Worm (Caenorhabditis elegans) whole organism, L2 larva: ENCODE data around the gene T10D4.14.
"Not testable (repeated sequence)": the region's sequence is repeated elsewhere in the genome, so short reads cannot be mapped to it uniquely, and the experiment has no call there.

Experiments
- C34F6.9 ChIP-seq: fragments of 150-350 bp; optimal IDR thresholded peaks from 2 replicates; lab custom pipeline; 2014; ENCODE audit warnings: missing biosample characterization, missing genetic modification characterization
- F13H6.1 ChIP-seq: sonication (generic microtip); optimal IDR thresholded peaks from 2 replicates; lab custom pipeline; 2016; ENCODE audit warnings: missing genetic modification characterization, missing compliant biosample characterization
- R02D3.7 ChIP-seq: fragments of 150-350 bp; optimal IDR thresholded peaks from 2 replicates; lab custom pipeline; 2014; ENCODE audit warnings: missing biosample characterization, missing genetic modification characterization
- Y55F3AM.14 ChIP-seq: fragments of 200-800 bp; sonication (Bioruptor generic); optimal IDR thresholded peaks from 2 replicates; lab custom pipeline; 2018; ENCODE audit warnings: mild to moderate bottlenecking, missing genetic modification characterization, missing compliant biosample characterization
- alr-1 ChIP-seq: fragments of 150-350 bp; optimal IDR thresholded peaks from 2 replicates; lab custom pipeline; 2014; ENCODE audit warnings: missing biosample characterization, missing genetic modification characterization
- aly-2 ChIP-seq: fragments of 150-350 bp; optimal IDR thresholded peaks from 2 replicates; lab custom pipeline; 2014; ENCODE audit warnings: missing biosample characterization, missing genetic modification characterization
- ama-1 ChIP-seq: fragments of 150-350 bp; optimal IDR thresholded peaks from 2 replicates; lab custom pipeline; 2018; ENCODE audit warnings: inconsistent platforms
- blmp-1 ChIP-seq: sonication (generic microtip); optimal IDR thresholded peaks from 2 replicates; lab custom pipeline; 2017; ENCODE audit warnings: missing genetic modification characterization, mild to moderate bottlenecking, missing compliant biosample characterization, antibody characterized with exemption, moderate library complexity; ENCODE audit not compliant: insufficient read depth
- ceh-16 ChIP-seq: fragments of 150-350 bp; optimal IDR thresholded peaks from 2 replicates; lab custom pipeline; 2014; ENCODE audit warnings: missing biosample characterization, missing genetic modification characterization
- crh-2 ChIP-seq: sonication (generic microtip); optimal IDR thresholded peaks from 2 replicates; lab custom pipeline; 2017; ENCODE audit warnings: missing biosample characterization, missing genetic modification characterization
- egl-27 ChIP-seq: sonication (generic microtip); optimal IDR thresholded peaks from 3 replicates; lab custom pipeline; 2017; ENCODE audit warnings: missing biosample characterization, missing genetic modification reagents, missing genetic modification characterization
- elt-3 ChIP-seq: sonication (generic microtip); optimal IDR thresholded peaks from 2 replicates; lab custom pipeline; 2017; ENCODE audit warnings: missing biosample characterization, missing genetic modification characterization
- lin-39 ChIP-seq: fragments of 150-350 bp; optimal IDR thresholded peaks from 2 replicates; lab custom pipeline; 2014; ENCODE audit warnings: missing biosample characterization, missing genetic modification reagents, missing genetic modification characterization
- lsy-2 ChIP-seq, 2 experiments: fragments of 150-350 bp in 1 of 2; sonication (generic microtip) in 1 of 2; optimal IDR thresholded peaks; 2 replicates each; lab custom pipeline; 2014 to 2017; ENCODE audit warnings: missing biosample characterization in 2 of 2, missing genetic modification characterization in 2 of 2
- mab-5 ChIP-seq: fragments of 150-350 bp; optimal IDR thresholded peaks from 2 replicates; lab custom pipeline; 2014; ENCODE audit warnings: missing biosample characterization, missing genetic modification characterization
- mbf-1 ChIP-seq: sonication (generic microtip); optimal IDR thresholded peaks from 2 replicates; lab custom pipeline; 2017; ENCODE audit warnings: missing biosample characterization, missing genetic modification characterization
- nhr-10 ChIP-seq: sonication (generic microtip); optimal IDR thresholded peaks from 2 replicates; lab custom pipeline; 2017; ENCODE audit warnings: missing biosample characterization, missing genetic modification characterization
- nhr-11 ChIP-seq: fragments of 150-350 bp; optimal IDR thresholded peaks from 2 replicates; lab custom pipeline; 2014; ENCODE audit warnings: missing biosample characterization, missing genetic modification characterization
- nhr-12 ChIP-seq: fragments of 150-350 bp; optimal IDR thresholded peaks from 2 replicates; lab custom pipeline; 2014; ENCODE audit warnings: missing biosample characterization, missing genetic modification characterization
- nhr-129 ChIP-seq: fragments of 150-350 bp; optimal IDR thresholded peaks from 2 replicates; lab custom pipeline; 2014; ENCODE audit warnings: missing biosample characterization, missing genetic modification characterization
- nhr-23 ChIP-seq: fragments of 150-350 bp; optimal IDR thresholded peaks from 2 replicates; lab custom pipeline; 2014; ENCODE audit warnings: missing biosample characterization, missing genetic modification reagents, missing genetic modification characterization
- nhr-237 ChIP-seq: fragments of 150-350 bp; optimal IDR thresholded peaks from 2 replicates; lab custom pipeline; 2014; ENCODE audit warnings: missing biosample characterization, missing genetic modification characterization
- nhr-25 ChIP-seq: fragments of 150-350 bp; sonication (generic microtip); optimal IDR thresholded peaks from 3 replicates; lab custom pipeline; 2014; ENCODE audit warnings: missing biosample characterization, missing genetic modification characterization
- nhr-6 ChIP-seq: fragments of 150-350 bp; optimal IDR thresholded peaks from 2 replicates; lab custom pipeline; 2014; ENCODE audit warnings: missing biosample characterization, missing genetic modification characterization
- nhr-77 ChIP-seq: fragments of 150-350 bp; optimal IDR thresholded peaks from 2 replicates; lab custom pipeline; 2014; ENCODE audit warnings: missing biosample characterization, missing genetic modification characterization
- peb-1 ChIP-seq: fragments of 150-350 bp; optimal IDR thresholded peaks from 2 replicates; lab custom pipeline; 2014; ENCODE audit warnings: missing biosample characterization, missing genetic modification characterization
- sem-4 ChIP-seq: fragments of 150-350 bp; optimal IDR thresholded peaks from 2 replicates; lab custom pipeline; 2014; ENCODE audit warnings: missing biosample characterization, missing genetic modification reagents, missing genetic modification characterization
- skn-1 ChIP-seq: sonication (generic microtip); optimal IDR thresholded peaks from 2 replicates; lab custom pipeline; 2017; ENCODE audit warnings: missing biosample characterization, missing genetic modification characterization
- sma-9 ChIP-seq, 2 experiments: fragments of 150-350 bp in 1 of 2; sonication (generic microtip) in 1 of 2; optimal IDR thresholded peaks; 2 replicates each; lab custom pipeline; 2014 to 2016; ENCODE audit warnings: missing genetic modification characterization in 2 of 2, mild to moderate bottlenecking in 1 of 2, missing biosample characterization in 1 of 2, missing compliant biosample characterization in 1 of 2, missing genetic modification reagents in 1 of 2, moderate library complexity in 1 of 2
- unc-39 ChIP-seq: fragments of 150-350 bp; optimal IDR thresholded peaks from 2 replicates; lab custom pipeline; 2014; ENCODE audit warnings: missing biosample characterization, missing genetic modification characterization
- unc-55 ChIP-seq: fragments of 150-350 bp; sonication (generic microtip); optimal IDR thresholded peaks from 3 replicates; lab custom pipeline; 2014; ENCODE audit warnings: missing biosample characterization, missing genetic modification reagents, missing genetic modification characterization
- unc-62 ChIP-seq: fragments of 150-350 bp; optimal IDR thresholded peaks from 2 replicates; lab custom pipeline; 2014; ENCODE audit warnings: missing biosample characterization, missing genetic modification reagents, missing genetic modification characterization
- ztf-1 ChIP-seq: fragments of 200-800 bp; sonication (Bioruptor generic); conservative IDR thresholded peaks from 2 replicates; pipeline ENCODE4 v1.3.6; 2022; ENCODE audit warnings: missing genetic modification characterization, missing compliant biosample characterization
- ztf-11 ChIP-seq: sonication (generic microtip); optimal IDR thresholded peaks from 2 replicates; lab custom pipeline; 2017; ENCODE audit warnings: missing biosample characterization, missing genetic modification characterization
- ztf-4 ChIP-seq: fragments of 150-350 bp; optimal IDR thresholded peaks from 2 replicates; lab custom pipeline; 2014; ENCODE audit warnings: missing biosample characterization, missing genetic modification characterization

T10D4.14 gene

DNA sequence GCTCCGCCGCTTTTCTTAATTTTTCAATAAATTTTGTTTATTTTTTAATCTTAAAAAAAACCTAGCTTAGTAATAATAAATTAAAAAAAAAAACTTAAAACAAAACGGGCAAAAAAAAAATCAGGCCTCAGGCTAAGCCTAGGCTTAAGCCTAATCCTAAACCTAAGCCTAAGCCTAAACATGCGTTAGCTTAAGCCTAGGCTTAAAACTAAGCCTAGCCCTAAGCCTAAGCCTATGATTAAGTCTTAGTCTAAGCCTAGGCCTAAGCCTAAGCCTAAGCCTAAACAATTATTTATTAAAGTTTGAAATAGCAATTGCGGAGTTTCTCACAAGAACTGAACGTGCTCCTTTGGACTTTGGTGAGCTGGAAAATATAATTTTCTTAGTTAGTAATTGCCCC, 16.2 kb downstream of the T10D4.14 start:
- no peak for TF ChIP-seq nhr-10 (tag; lab: Kevin White, UChicago)
- TF ChIP-seq blmp-1 (tag; lab: Kevin White, UChicago), result no peak
- no peak for TF ChIP-seq aly-2 (tag; lab: Kevin White, UChicago)
- no peak for TF ChIP-seq ztf-11
- TF ChIP-seq mbf-1 (tag; lab: Kevin White, UChicago), result no peak

DNA sequence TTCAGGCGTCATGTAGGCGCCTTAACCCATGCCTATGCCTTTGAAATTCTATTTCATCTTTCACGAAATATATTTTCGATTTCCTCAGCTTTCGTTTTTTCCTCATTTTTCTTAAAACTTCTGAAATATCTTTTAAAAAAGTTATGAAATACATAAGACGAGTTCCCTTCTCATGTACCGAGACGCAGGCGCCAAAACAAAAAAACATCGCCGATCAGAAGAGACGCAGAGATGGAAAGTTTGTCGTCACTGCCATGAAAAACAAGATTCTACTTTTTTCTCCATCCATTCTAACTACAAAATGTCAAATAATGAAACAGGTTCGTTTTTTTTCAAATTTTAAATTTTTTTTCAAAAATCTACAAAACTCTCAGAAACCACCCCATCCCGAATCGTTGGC, 22.5 kb downstream of the T10D4.14 start, which contains the start of gene chil-24:
Gene chil-24 (plus strand): TSS at position 156 of the 400 bp plus-strand sequence.
- TF ChIP-seq unc-55 (GFP tag; lab: Kevin White, UChicago) (peak; percentile 16), R02D3.7 (tag; lab: Kevin White, UChicago) (no peak), sma-9 (GFP tag; optimal IDR thresholded peaks at IDR 0.05; lab: Kevin White, UChicago) (peak; percentile 7), sma-9 (tag; optimal IDR thresholded peaks at IDR 0.05; lab: Kevin White, UChicago) (no peak)

DNA sequence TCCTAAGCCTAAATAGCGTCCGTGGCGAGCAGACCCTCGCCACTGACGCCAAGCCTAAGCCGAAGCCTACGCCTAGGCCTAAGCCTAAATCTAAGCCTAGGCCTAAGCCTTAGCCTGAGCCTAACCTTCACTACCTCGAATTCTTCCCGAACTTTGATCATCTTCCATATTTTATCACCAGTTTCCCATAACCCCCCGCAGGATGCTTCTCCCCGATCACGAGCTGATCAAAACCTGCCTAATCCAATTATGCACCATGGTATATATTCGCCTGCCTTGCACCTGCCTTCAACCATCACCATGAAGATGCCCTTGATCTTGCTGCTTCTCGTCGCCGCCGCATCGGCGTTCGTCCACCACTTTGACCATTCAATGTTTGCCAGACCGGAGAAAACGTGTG, 24.8 kb downstream of the T10D4.14 start, which contains the start of gene ins-31:
Gene ins-31 (plus strand): TSS at position 301 of the 400 bp plus-strand sequence.
- TF ChIP-seq blmp-1 (tag; lab: Kevin White, UChicago); nhr-11 (tag; lab: Kevin White, UChicago); ama-1 (lab: Kevin White, UChicago): not testable (repeated sequence)

DNA sequence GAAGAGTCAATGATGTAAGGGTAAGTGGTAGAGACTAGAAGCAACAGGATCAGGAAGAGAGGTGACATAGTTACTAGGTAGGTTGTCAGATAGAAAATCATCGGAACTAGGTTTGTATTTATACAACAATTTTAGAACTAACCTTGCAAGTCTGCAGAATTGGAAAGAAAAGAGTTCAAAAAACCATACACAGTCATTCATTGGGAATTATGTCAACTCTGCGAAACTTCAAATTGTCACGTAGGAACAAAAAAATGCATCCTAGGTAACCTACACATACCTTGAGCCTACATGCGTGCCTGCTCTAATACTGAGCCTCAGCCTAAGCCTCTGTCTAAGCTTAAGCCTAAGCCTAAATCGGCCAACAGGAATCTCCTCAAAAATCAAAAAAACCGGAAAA, 25.2 kb downstream of the T10D4.14 start, which contains the start of gene ins-19:
Gene ins-19 (minus strand): TSS at position 101 of the 400 bp plus-strand sequence.
- TF ChIP-seq nhr-11 (tag; lab: Kevin White, UChicago) (no peak), F13H6.1 (tag; lab: Kevin White, UChicago) (no peak), egl-27 (tag; lab: Kevin White, UChicago) (no peak), nhr-25 (no peak), R02D3.7 (tag; lab: Kevin White, UChicago) (no peak), nhr-77 (tag; lab: Kevin White, UChicago) (no peak), unc-39 (tag; lab: Kevin White, UChicago) (no peak), alr-1 (tag; lab: Kevin White, UChicago) (no peak), nhr-129 (no peak), ztf-1 (no peak), unc-62 (GFP tag; lab: Kevin White, UChicago) (no peak)

DNA sequence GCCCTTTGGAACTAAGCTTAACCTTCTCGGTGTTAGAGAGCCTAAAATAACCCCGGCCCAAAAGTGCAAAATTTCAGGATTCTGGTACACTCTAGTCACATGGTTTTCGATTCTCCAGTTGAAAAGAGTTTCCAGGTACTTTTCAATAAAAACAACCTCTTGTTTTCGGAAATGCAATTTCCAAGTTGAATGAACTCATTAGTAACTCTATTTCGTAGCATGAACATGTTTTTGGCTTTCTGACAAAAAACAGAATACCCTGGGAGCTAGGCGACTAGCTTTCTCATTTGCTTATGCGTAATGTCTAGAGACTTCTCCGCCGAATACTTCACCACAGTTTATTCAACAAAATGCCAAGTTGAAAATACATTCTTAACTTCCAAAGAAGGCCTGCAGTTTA, 28.3 kb downstream of the T10D4.14 start, which contains the start of gene srh-71:
Gene srh-71 (plus strand): TSS at position 301 of the 400 bp plus-strand sequence.
- no peak for TF ChIP-seq nhr-237 (tag; lab: Kevin White, UChicago)
- TF ChIP-seq mbf-1 (tag; lab: Kevin White, UChicago), result no peak
- no peak for TF ChIP-seq sma-9 (GFP tag; optimal IDR thresholded peaks at IDR 0.05; lab: Kevin White, UChicago)
- no peak for TF ChIP-seq sma-9 (tag; optimal IDR thresholded peaks at IDR 0.05; lab: Kevin White, UChicago)
- no peak for TF ChIP-seq ztf-4 (tag; lab: Kevin White, UChicago)
- TF ChIP-seq elt-3 (tag; lab: Kevin White, UChicago), result no peak
- TF ChIP-seq skn-1 (tag; lab: Kevin White, UChicago), result no peak
- TF ChIP-seq nhr-6, result no peak
- TF ChIP-seq peb-1 (tag; lab: Kevin White, UChicago), result no peak
- no peak for TF ChIP-seq nhr-10 (tag; lab: Kevin White, UChicago)

DNA sequence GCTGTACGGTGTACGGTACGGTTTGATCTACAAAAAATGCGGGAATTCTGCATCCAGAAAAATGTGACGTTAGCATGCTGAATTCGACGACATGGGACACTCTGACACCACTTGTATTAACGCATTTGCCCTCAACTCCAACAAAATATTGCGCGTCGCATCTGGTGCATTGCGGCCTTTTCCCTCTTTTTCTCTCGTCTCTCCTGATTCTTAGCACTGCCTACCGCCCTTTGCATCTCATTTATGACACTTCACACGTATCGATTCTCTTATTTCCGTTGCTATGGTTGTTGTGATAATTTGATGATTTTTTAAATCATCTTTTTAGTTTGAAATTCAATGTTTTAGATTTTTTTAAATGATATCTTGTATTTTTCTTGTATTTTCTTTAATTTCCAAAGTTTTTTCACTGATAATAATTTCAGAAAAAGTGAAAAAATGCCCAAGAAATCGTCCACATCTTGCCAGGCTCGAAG, 32.6 kb downstream of the T10D4.14 start, which contains the start of gene T10D4.6:
Gene T10D4.6 (plus strand): TSS at position 426 of the 476 bp plus-strand sequence.
- TF ChIP-seq unc-55 (GFP tag; lab: Kevin White, UChicago), result peak; percentile 28
- peak; percentile 30 for TF ChIP-seq crh-2
- TF ChIP-seq nhr-77 (tag; lab: Kevin White, UChicago), result no peak
- TF ChIP-seq C34F6.9 (tag; lab: Kevin White, UChicago), result peak; percentile 72
- no peak for TF ChIP-seq ceh-16 (tag; lab: Kevin White, UChicago)
- peak; percentile 25 for TF ChIP-seq nhr-129
- TF ChIP-seq, all 48 proteins: peak for 4

DNA sequence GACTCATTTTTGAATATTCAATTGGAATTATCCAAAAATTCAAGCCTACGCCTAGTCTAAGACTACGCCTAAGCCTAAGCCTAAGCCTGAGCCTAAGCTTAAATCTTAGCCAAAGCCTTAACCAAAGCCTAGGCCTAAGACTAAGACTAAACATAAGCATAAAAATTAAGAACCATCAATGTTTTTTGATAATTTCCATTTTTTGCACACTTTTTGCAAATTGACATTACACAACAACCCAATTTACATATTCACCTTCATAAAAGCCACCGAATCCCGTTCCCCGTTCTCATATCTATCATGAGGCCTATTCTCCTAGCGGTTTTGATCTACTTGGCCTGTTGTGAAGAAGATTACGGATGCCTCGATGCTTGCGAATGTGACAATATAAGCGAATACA, 34.0 kb downstream of the T10D4.14 start, which contains the start of gene T10D4.7:
Gene T10D4.7 (plus strand): TSS at position 301 of the 400 bp plus-strand sequence.
- TF ChIP-seq nhr-77 (tag; lab: Kevin White, UChicago) (no peak), F13H6.1 (tag; lab: Kevin White, UChicago) (no peak), lsy-2 (tag; optimal IDR thresholded peaks at IDR 0.05; lab: Kevin White, UChicago) (no peak), lin-39 (tag; lab: Kevin White, UChicago) (no peak), ztf-11 (no peak), R02D3.7 (tag; lab: Kevin White, UChicago) (no peak), Y55F3AM.14 (GFP tag; lab: Kevin White, UChicago) (no peak), nhr-10 (tag; lab: Kevin White, UChicago) (no peak), mab-5 (tag; lab: Kevin White, UChicago) (no peak), sem-4 (tag; lab: Kevin White, UChicago) (no peak), unc-39 (tag; lab: Kevin White, UChicago) (no peak), nhr-12 (tag; lab: Kevin White, UChicago) (no peak), nhr-23 (tag; lab: Kevin White, UChicago) (no peak), ztf-1 (no peak)
- TF ChIP-seq, all 48 proteins: peak for 0
